Fruit fly (Drosophila melanogaster) S2 (cell line): Measurements from ENCODE around the gene CG7149.

Source experiments
- CG8478 ChIP-seq: fragments of >200 bp; optimal IDR thresholded peaks from 2 replicates; lab custom pipeline; 2018
- CTCF ChIP-seq, 2 experiments: fragments of >200 bp; optimal IDR thresholded peaks; 2 replicates each; lab custom pipeline; 2018

- TF ChIP-seq CG8478 (lab: Kevin White, UChicago), result no peak
- no peak for TF ChIP-seq CTCF (optimal IDR thresholded peaks at IDR 0.05; lab: Kevin White, UChicago)
Measured at dm6 chr2L:7781165-7781564, 9.2 kb downstream of the CG7149 start, which contains the start of gene CG7164.
